Worm (Caenorhabditis elegans) whole organism, L1 larva: ENCODE results near the gene ugt-20.
A peak's percentile ranks its signal among the peaks of the same experiment; 100 is the strongest.

Experiments used
- aha-1 ChIP-seq: fragments of 150-350 bp; optimal IDR thresholded peaks from 2 replicates; lab custom pipeline; 2014; ENCODE audit warnings: missing biosample characterization, missing genetic modification characterization
- dpl-1 ChIP-seq, 3 experiments: fragments of 150-350 bp in 2 of 3; sonication (generic microtip) in 1 of 3; optimal IDR thresholded peaks; 2 replicates each; lab custom pipeline; 2014 to 2017; ENCODE audit warnings: missing biosample characterization in 3 of 3, missing genetic modification characterization in 3 of 3, missing genetic modification reagents in 3 of 3
- elt-2 ChIP-seq: sonication (generic microtip); optimal IDR thresholded peaks from 2 replicates; lab custom pipeline; 2016; ENCODE audit warnings: missing genetic modification characterization, mild to moderate bottlenecking, inconsistent platforms, missing compliant biosample characterization, missing genetic modification reagents
- mef-2 ChIP-seq: fragments of 150-350 bp; optimal IDR thresholded peaks from 2 replicates; lab custom pipeline; 2014; ENCODE audit warnings: missing biosample characterization, missing genetic modification characterization
- nhr-11 ChIP-seq: fragments of 150-350 bp; optimal IDR thresholded peaks from 2 replicates; lab custom pipeline; 2014; ENCODE audit warnings: missing biosample characterization, missing genetic modification characterization
- nhr-12 ChIP-seq: sonication (generic microtip); optimal IDR thresholded peaks from 2 replicates; lab custom pipeline; 2017; ENCODE audit warnings: missing biosample characterization, missing genetic modification characterization
- nhr-237 ChIP-seq: fragments of 150-350 bp; optimal IDR thresholded peaks from 2 replicates; lab custom pipeline; 2014; ENCODE audit warnings: missing biosample characterization, missing genetic modification characterization
- snpc-4 ChIP-seq: fragments of 150-350 bp; optimal IDR thresholded peaks from 2 replicates; lab custom pipeline; 2014; ENCODE audit warnings: missing biosample characterization, missing genetic modification characterization
- unc-62 ChIP-seq: fragments of 150-350 bp; optimal IDR thresholded peaks from 2 replicates; lab custom pipeline; 2014; ENCODE audit warnings: missing biosample characterization, missing genetic modification reagents, missing genetic modification characterization
- zag-1 ChIP-seq: fragments of 150-350 bp; optimal IDR thresholded peaks from 2 replicates; lab custom pipeline; 2014; ENCODE audit warnings: missing biosample characterization, missing genetic modification characterization
- ztf-11 ChIP-seq, 2 experiments: sonication (generic microtip); optimal IDR thresholded peaks; 2 replicates each; lab custom pipeline; 2016 to 2017; ENCODE audit warnings: missing genetic modification characterization in 2 of 2, missing biosample characterization in 1 of 2, missing compliant biosample characterization in 1 of 2

- no peak for TF ChIP-seq nhr-11 (tag; lab: Kevin White, UChicago)
- TF ChIP-seq aha-1 (tag; lab: Kevin White, UChicago): no peak
- TF ChIP-seq snpc-4 (tag; lab: Kevin White, UChicago): no peak
- peak in 1 of 3 experiments; percentile 27 for TF ChIP-seq dpl-1 (GFP tag; optimal IDR thresholded peaks at IDR 0.05; lab: Kevin White, UChicago)
- TF ChIP-seq mef-2 (tag; lab: Kevin White, UChicago): no peak
- no peak for TF ChIP-seq nhr-12 (tag; lab: Kevin White, UChicago)
- TF ChIP-seq unc-62 (GFP tag; lab: Kevin White, UChicago): no peak
- no peak for TF ChIP-seq ztf-11 (tag; optimal IDR thresholded peaks at IDR 0.05; lab: Kevin White, UChicago)
- no peak for TF ChIP-seq nhr-237 (tag; lab: Kevin White, UChicago)
- TF ChIP-seq zag-1 (tag; lab: Kevin White, UChicago): no peak
- TF ChIP-seq elt-2 (tag; lab: Kevin White, UChicago): peak; percentile 87
Measured at ce11 chrIV:6083550-6084041, at the start of gene ugt-20.
